Fruit fly (Drosophila melanogaster): ENCODE data around the gene if.

The if gene

DNA sequence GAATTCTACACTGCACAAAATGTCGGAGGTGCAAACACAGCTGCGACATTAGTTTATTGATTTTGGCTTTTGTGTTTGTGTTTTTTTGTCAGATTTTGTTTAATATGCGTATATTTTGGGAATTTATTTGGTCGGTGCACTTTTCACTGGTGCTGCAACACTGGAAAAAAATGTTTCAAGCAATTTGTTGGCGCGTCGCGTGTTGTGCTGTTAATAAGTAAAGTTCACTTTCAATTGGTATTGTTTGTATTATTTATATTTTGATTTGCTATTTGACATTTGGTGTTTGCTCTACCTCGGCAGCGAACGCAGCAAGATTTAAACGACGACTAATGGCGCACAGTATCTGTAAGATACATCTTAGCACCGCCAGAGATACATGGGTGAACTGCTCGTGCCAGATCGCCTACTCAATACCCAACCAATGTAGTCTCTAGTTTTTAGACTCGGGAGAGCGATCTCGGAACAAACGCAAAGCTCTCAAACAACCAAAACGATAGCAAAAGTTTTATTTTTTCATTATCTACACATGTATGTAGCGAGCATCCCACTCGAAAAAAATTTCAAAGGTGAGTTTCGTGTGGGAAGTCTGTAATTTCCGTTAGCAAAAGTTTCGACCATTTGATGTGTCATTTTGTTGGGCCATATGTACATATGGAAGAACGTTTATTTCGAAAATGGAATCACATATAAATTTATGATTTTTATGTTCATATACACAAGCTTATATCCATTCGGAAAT lies 888 bp downstream of the if start (continued):
- TF ChIP-seq jigr1 (GFP tag; IDR thresholded peaks at IDR 0.05): no peak
- peak; percentile 63 for TF ChIP-seq unpg (GFP tag; optimal IDR thresholded peaks at IDR 0.05)
- no peak for TF ChIP-seq gro (GFP tag; optimal IDR thresholded peaks at IDR 0.05)
- peak; percentile 41 for TF ChIP-seq CG12769 (tag; optimal IDR thresholded peaks at IDR 0.05)
- peak; percentile 36 for TF ChIP-seq CG11398 (GFP tag; optimal IDR thresholded peaks at IDR 0.05)
- TF ChIP-seq Kr (GFP tag; optimal IDR thresholded peaks at IDR 0.05): no peak
- no peak for TF ChIP-seq NC2α (GFP tag; optimal IDR thresholded peaks at IDR 0.05)
- TF ChIP-seq ham (GFP tag; IDR thresholded peaks at IDR 0.05): no peak
- no peak for TF ChIP-seq dimm (GFP tag; IDR thresholded peaks at IDR 0.05)
- TF ChIP-seq CG12155 (GFP tag; optimal IDR thresholded peaks at IDR 0.05): peak; percentile 38
- TF ChIP-seq CG4282 (GFP tag; optimal IDR thresholded peaks at IDR 0.05): no peak
- TF ChIP-seq ssp (GFP tag; IDR thresholded peaks at IDR 0.05): no peak
- no peak for TF ChIP-seq fu2 (GFP tag; optimal IDR thresholded peaks at IDR 0.05)
- no peak for TF ChIP-seq CG10321 (GFP tag; IDR thresholded peaks at IDR 0.05)
- TF ChIP-seq lmd (GFP tag; IDR thresholded peaks at IDR 0.05): peak; percentile 57
- no peak for TF ChIP-seq cad (GFP tag; optimal IDR thresholded peaks at IDR 0.05)
- no peak for TF ChIP-seq CG7745 (tag; optimal IDR thresholded peaks at IDR 0.05)
- no peak for TF ChIP-seq CG2116 (GFP tag; optimal IDR thresholded peaks at IDR 0.05)
- no peak for TF ChIP-seq CG4617 (GFP tag; optimal IDR thresholded peaks at IDR 0.05; ENCODE audit: borderline replicate concordance)
- peak; percentile 3 for TF ChIP-seq Bteb2 (GFP tag; optimal IDR thresholded peaks at IDR 0.05)
- TF ChIP-seq grau (tag; optimal IDR thresholded peaks at IDR 0.05): peak; percentile 47
- no peak for TF ChIP-seq CG2889 (GFP tag; IDR thresholded peaks at IDR 0.05)
- peak; percentile 51; the same call in 1 of the 3 replicates for TF ChIP-seq Dbx (GFP tag; IDR thresholded peaks at IDR 0.05)
- TF ChIP-seq lbe (GFP tag; optimal IDR thresholded peaks at IDR 0.05): no peak
- no peak for TF ChIP-seq dati (GFP tag; IDR thresholded peaks at IDR 0.05)
- no peak for TF ChIP-seq CG1647 (GFP tag; optimal IDR thresholded peaks at IDR 0.05)
- peak; percentile 46 for TF ChIP-seq sisA (GFP tag; IDR thresholded peaks at IDR 0.05)
- no peak for TF ChIP-seq inv (GFP tag; IDR thresholded peaks at IDR 0.05; ENCODE audit: partially characterized antibody)
- no peak for TF ChIP-seq Spps (tag; optimal IDR thresholded peaks at IDR 0.05)
- no peak for TF ChIP-seq Hey (tag; optimal IDR thresholded peaks at IDR 0.05)
- TF ChIP-seq CG8290 (GFP tag; optimal IDR thresholded peaks at IDR 0.05): no peak
- TF ChIP-seq CG8290 (tag; optimal IDR thresholded peaks at IDR 0.05): peak in 1 of 2 experiments; percentile 37
- TF ChIP-seq ase (GFP tag; IDR thresholded peaks at IDR 0.05): peak; percentile 30; the same call in 1 of the 3 replicates
- TF ChIP-seq emc (GFP tag; optimal IDR thresholded peaks at IDR 0.05): no peak
- no peak for TF ChIP-seq gfzf (GFP tag; optimal IDR thresholded peaks at IDR 0.05)
- no peak for TF ChIP-seq sc (optimal IDR thresholded peaks at IDR 0.05)
- TF ChIP-seq sc (GFP tag; optimal IDR thresholded peaks at IDR 0.05): peak; percentile 10
- peak; percentile 19 for TF ChIP-seq Camta (GFP tag; optimal IDR thresholded peaks at IDR 0.05)
- TF ChIP-seq CG1603 (tag; optimal IDR thresholded peaks at IDR 0.05): peak; percentile 17
- peak; percentile 90 for TF ChIP-seq sr (GFP tag; IDR thresholded peaks at IDR 0.05)
- TF ChIP-seq ewg (GFP tag; optimal IDR thresholded peaks at IDR 0.05): peak; percentile 29
- peak; percentile 39 for TF ChIP-seq pho (GFP tag; optimal IDR thresholded peaks at IDR 0.05)
- peak; percentile 81 for TF ChIP-seq CG9609 (GFP tag; optimal IDR thresholded peaks at IDR 0.05)
- peak; percentile 42 for TF ChIP-seq fd96Cb (tag; optimal IDR thresholded peaks at IDR 0.05)
- peak; percentile 50 for TF ChIP-seq Sox100B (GFP tag; optimal IDR thresholded peaks at IDR 0.05)
- TF ChIP-seq H15 (GFP tag; IDR thresholded peaks at IDR 0.05): 0 out of 3 replicates have a peak, but pooled peaks have one; percentile 49
- no peak for TF ChIP-seq toy (GFP tag; IDR thresholded peaks at IDR 0.05)
- no peak for TF ChIP-seq CG14667 (GFP tag; IDR thresholded peaks at IDR 0.05)
- TF ChIP-seq CG4360 (GFP tag; IDR thresholded peaks at IDR 0.05): no peak
- peak; percentile 50 for TF ChIP-seq Hmr (GFP tag; optimal IDR thresholded peaks at IDR 0.05)
- peak; percentile 41; the same call in 1 of the 2 replicates for TF ChIP-seq CG6689 (GFP tag; IDR thresholded peaks at IDR 0.05)
- TF ChIP-seq Rx (GFP tag; IDR thresholded peaks at IDR 0.05): peak; percentile 52; the same call in 1 of the 2 replicates
